Fruit fly (Drosophila melanogaster) whole organism, embryonic: ENCODE results near the gene MCTS1.

Experiments used
- Ada2b ChIP-seq: fragments of 200-800 bp; sonication (Bioruptor generic); IDR thresholded peaks from 2 replicates; pipeline ENCODE4 v1.3.6; 2022; ENCODE audit warnings: missing biosample characterization, missing genetic modification characterization
- BtbVII ChIP-seq: fragments of 200-800 bp; sonication (Bioruptor generic); optimal IDR thresholded peaks from 3 replicates; lab custom pipeline; 2017; ENCODE audit warnings: missing biosample characterization, mild to moderate bottlenecking, missing genetic modification characterization
- CG10274 ChIP-seq: fragments of 200-800 bp; sonication (Bioruptor generic); optimal IDR thresholded peaks from 3 replicates; lab custom pipeline; 2017; ENCODE audit warnings: missing biosample characterization, mild to moderate bottlenecking, missing genetic modification characterization
- CG10366 ChIP-seq: fragments of 200-800 bp; sonication (Bioruptor generic); IDR thresholded peaks from 2 replicates; pipeline ENCODE4 v1.3.6; 2022; ENCODE audit warnings: missing biosample characterization, missing genetic modification characterization
- CG12071 ChIP-seq: fragments of 200-800 bp; sonication (Bioruptor generic); optimal IDR thresholded peaks from 3 replicates; lab custom pipeline; 2018; ENCODE audit warnings: missing biosample characterization, mild to moderate bottlenecking, missing genetic modification characterization
- CG13296 ChIP-seq: fragments of 200-800 bp; sonication (Bioruptor generic); optimal IDR thresholded peaks from 3 replicates; lab custom pipeline; 2018; ENCODE audit warnings: missing biosample characterization, mild to moderate bottlenecking, missing genetic modification characterization
- CG14710 ChIP-seq: fragments of 200-800 bp; sonication (Bioruptor generic); optimal IDR thresholded peaks from 3 replicates; lab custom pipeline; 2019; ENCODE audit warnings: missing biosample characterization, mild to moderate bottlenecking, missing genetic modification characterization, moderate library complexity
- CG17359 ChIP-seq: fragments of 200-800 bp; sonication (Bioruptor generic); optimal IDR thresholded peaks from 3 replicates; lab custom pipeline; 2018; ENCODE audit warnings: missing biosample characterization, mild to moderate bottlenecking, missing genetic modification characterization, moderate library complexity
- CG18011 ChIP-seq: fragments of 200-800 bp; sonication (Bioruptor generic); optimal IDR thresholded peaks from 2 replicates; lab custom pipeline; 2017; ENCODE audit warnings: missing biosample characterization, missing genetic modification characterization, mild to moderate bottlenecking, moderate library complexity, missing genotype
- CG18262 ChIP-seq: fragments of 200-800 bp; optimal IDR thresholded peaks from 3 replicates; lab custom pipeline; 2019; ENCODE audit warnings: missing biosample characterization, mild to moderate bottlenecking, missing genetic modification characterization, moderate library complexity
- CG18599 ChIP-seq: fragments of 200-800 bp; sonication (Bioruptor generic); optimal IDR thresholded peaks from 3 replicates; lab custom pipeline; 2017; ENCODE audit warnings: missing biosample characterization, missing genetic modification characterization, mild to moderate bottlenecking, moderate library complexity, missing genetic modification reagents
- CG2120 ChIP-seq: fragments of 200-800 bp; sonication (Bioruptor generic); optimal IDR thresholded peaks from 3 replicates; lab custom pipeline; 2016; ENCODE audit warnings: missing biosample characterization, missing genetic modification characterization
- CG33213 ChIP-seq: fragments of 200-800 bp; sonication (Bioruptor generic); optimal IDR thresholded peaks from 3 replicates; lab custom pipeline; 2016; ENCODE audit warnings: missing biosample characterization, missing genetic modification characterization
- CG4707 ChIP-seq: fragments of 200-800 bp; sonication (Bioruptor generic); optimal IDR thresholded peaks from 2 replicates; lab custom pipeline; 2018; ENCODE audit warnings: missing biosample characterization, mild to moderate bottlenecking, missing genetic modification characterization, moderate library complexity
- CG4854 ChIP-seq: fragments of 200-800 bp; sonication (Bioruptor generic); optimal IDR thresholded peaks from 2 replicates; lab custom pipeline; 2016; ENCODE audit warnings: missing biosample characterization, missing genetic modification characterization, inconsistent platforms
- CG5180 ChIP-seq: fragments of 200-800 bp; sonication (Bioruptor generic); optimal IDR thresholded peaks from 3 replicates; lab custom pipeline; 2017; ENCODE audit warnings: missing biosample characterization, missing genetic modification characterization, mild to moderate bottlenecking, moderate library complexity, missing genetic modification reagents
- CG9609 ChIP-seq: fragments of 200-800 bp; sonication (Bioruptor generic); optimal IDR thresholded peaks from 3 replicates; lab custom pipeline; 2016; ENCODE audit warnings: missing biosample characterization, missing genetic modification characterization
- Camta ChIP-seq: fragments of 200-800 bp; sonication (Bioruptor generic); optimal IDR thresholded peaks from 2 replicates; lab custom pipeline; 2016; ENCODE audit warnings: missing biosample characterization, missing genetic modification characterization
- Dll ChIP-seq: fragments of 200-800 bp; sonication (Bioruptor generic); IDR thresholded peaks from 4 replicates; pipeline ENCODE4 v1.3.6; 2022; ENCODE audit warnings: missing biosample characterization, missing genetic modification characterization; ENCODE audit not compliant: partially characterized antibody
- E2f1 ChIP-seq: fragments of 200-800 bp; sonication (Bioruptor generic); IDR thresholded peaks from 2 replicates; pipeline ENCODE4 v1.3.6; 2022; ENCODE audit warnings: missing biosample characterization, missing genetic modification characterization
- ERR ChIP-seq: fragments of 200-800 bp; sonication (Bioruptor generic); optimal IDR thresholded peaks from 2 replicates; lab custom pipeline; 2016; ENCODE audit warnings: missing biosample characterization, missing genetic modification characterization
- Eip74EF ChIP-seq, 2 experiments: fragments of 200-800 bp in 1 of 2; fragments of >200 bp in 1 of 2; sonication (Bioruptor generic) in 1 of 2; optimal IDR thresholded peaks; 2 replicates each; lab custom pipeline; 2017 to 2019; ENCODE audit warnings: missing biosample characterization in 2 of 2, missing genetic modification characterization in 2 of 2, mild to moderate bottlenecking in 1 of 2, moderate library complexity in 1 of 2
- Gug ChIP-seq: fragments of 200-800 bp; sonication (Bioruptor generic); IDR thresholded peaks from 4 replicates; pipeline ENCODE4 v1.3.6; 2022; ENCODE audit warnings: missing biosample characterization, missing genetic modification characterization
- Lim3 ChIP-seq: fragments of 200-800 bp; sonication (Bioruptor generic); IDR thresholded peaks from 2 replicates; pipeline ENCODE4 v1.3.6; 2022; ENCODE audit warnings: missing biosample characterization, missing genetic modification characterization
- MTF-1 ChIP-seq: fragments of 200-800 bp; sonication (Bioruptor generic); optimal IDR thresholded peaks from 2 replicates; lab custom pipeline; 2018; ENCODE audit warnings: missing biosample characterization, mild to moderate bottlenecking, missing genetic modification characterization, borderline replicate concordance
- Max ChIP-seq: fragments of 200-800 bp; sonication (Bioruptor generic); optimal IDR thresholded peaks from 2 replicates; lab custom pipeline; 2016; ENCODE audit warnings: missing biosample characterization, mild to moderate bottlenecking, missing genetic modification characterization
- Meics ChIP-seq: fragments of 200-800 bp; sonication (Bioruptor generic); optimal IDR thresholded peaks from 2 replicates; lab custom pipeline; 2017; ENCODE audit warnings: missing biosample characterization, mild to moderate bottlenecking, missing genetic modification characterization
- NfI ChIP-seq: fragments of 200-800 bp; sonication (Bioruptor generic); optimal IDR thresholded peaks from 3 replicates; lab custom pipeline; 2018; ENCODE audit warnings: missing biosample characterization, mild to moderate bottlenecking, missing genetic modification characterization, moderate library complexity
- Oaz ChIP-seq: fragments of 200-800 bp; sonication (Bioruptor generic); IDR thresholded peaks from 2 replicates; pipeline ENCODE4 v1.3.6; 2022; ENCODE audit warnings: missing biosample characterization, missing genetic modification characterization
- Ptx1 ChIP-seq: fragments of 200-800 bp; sonication (Bioruptor generic); IDR thresholded peaks from 2 replicates; pipeline ENCODE4 v1.3.6; 2022; ENCODE audit warnings: missing biosample characterization, missing genetic modification characterization
- Ravus ChIP-seq: fragments of 200-800 bp; sonication (Bioruptor generic); IDR thresholded peaks from 2 replicates; pipeline ENCODE4 v1.3.6; 2022; ENCODE audit warnings: missing biosample characterization, missing genetic modification characterization
- Stat92E ChIP-seq, 3 experiments: fragments of >200 bp in 2 of 3; fragments of 200-800 bp in 1 of 3; sonication (Bioruptor generic) in 1 of 3; optimal IDR thresholded peaks; 2 replicates each; lab custom pipeline; 2017 to 2019; ENCODE audit warnings: missing biosample characterization in 3 of 3, missing genetic modification characterization in 3 of 3, mild to moderate bottlenecking in 1 of 3, moderate library complexity in 1 of 3
- TFAM ChIP-seq: fragments of 200-800 bp; sonication (Bioruptor generic); optimal IDR thresholded peaks from 2 replicates; lab custom pipeline; 2017; ENCODE audit warnings: missing biosample characterization, missing genetic modification characterization, inconsistent platforms
- Taf1 ChIP-seq: fragments of 200-800 bp; sonication (Bioruptor generic); IDR thresholded peaks from 2 replicates; pipeline ENCODE4 v1.3.6; 2022; ENCODE audit warnings: missing biosample characterization, missing genetic modification characterization
- Tbp ChIP-seq: fragments of >200 bp; optimal IDR thresholded peaks from 2 replicates; lab custom pipeline; 2018; ENCODE audit warnings: missing biosample characterization, missing genetic modification characterization
- Trl ChIP-seq, 3 experiments: fragments of >200 bp in 2 of 3; fragments of 200-800 bp in 1 of 3; sonication (Bioruptor generic) in 1 of 3; optimal IDR thresholded peaks; 2 replicates in 1 of 3; 3 replicates in 2 of 3; lab custom pipeline; 2016 to 2017; ENCODE audit warnings: missing biosample characterization in 1 of 3, missing genetic modification characterization in 1 of 3
- Xrp1 ChIP-seq: fragments of 200-800 bp; sonication (Bioruptor generic); IDR thresholded peaks from 2 replicates; pipeline ENCODE4 v1.3.6; 2022; ENCODE audit warnings: missing biosample characterization, missing genetic modification characterization
- bbx ChIP-seq: fragments of 200-800 bp; sonication (Bioruptor generic); IDR thresholded peaks from 2 replicates; pipeline ENCODE4 v1.3.6; 2022; ENCODE audit warnings: missing biosample characterization, missing genetic modification characterization; ENCODE audit not compliant: partially characterized antibody
- danr ChIP-seq: fragments of 200-800 bp; sonication (Bioruptor generic); IDR thresholded peaks from 2 replicates; pipeline ENCODE4 v1.3.6; 2022; ENCODE audit warnings: missing biosample characterization, missing genetic modification characterization
- dati ChIP-seq: fragments of 200-800 bp; sonication (Bioruptor generic); IDR thresholded peaks from 2 replicates; pipeline ENCODE4 v1.3.6; 2022; ENCODE audit warnings: missing biosample characterization, missing genetic modification characterization
- dmrt11E ChIP-seq: fragments of 200-800 bp; sonication (Bioruptor generic); optimal IDR thresholded peaks from 3 replicates; lab custom pipeline; 2018; ENCODE audit warnings: missing biosample characterization, mild to moderate bottlenecking, missing genetic modification characterization, moderate library complexity
- grn ChIP-seq: fragments of 200-800 bp; sonication (Bioruptor generic); optimal IDR thresholded peaks from 3 replicates; lab custom pipeline; 2017; ENCODE audit warnings: missing biosample characterization, missing genetic modification characterization
- jigr1 ChIP-seq: fragments of 200-800 bp; sonication (Bioruptor generic); IDR thresholded peaks from 3 replicates; pipeline ENCODE4 v1.3.6; 2022; ENCODE audit warnings: missing biosample characterization, missing genetic modification characterization
- pb ChIP-seq: fragments of 200-800 bp; sonication (Bioruptor generic); optimal IDR thresholded peaks from 3 replicates; lab custom pipeline; 2016; ENCODE audit warnings: missing biosample characterization, missing genetic modification characterization
- ranshi ChIP-seq: fragments of 200-800 bp; sonication (Bioruptor generic); IDR thresholded peaks from 2 replicates; pipeline ENCODE4 v1.3.6; 2022; ENCODE audit warnings: missing biosample characterization, missing genetic modification characterization
- sim ChIP-seq: fragments of 200-800 bp; sonication (Bioruptor generic); IDR thresholded peaks from 2 replicates; pipeline ENCODE4 v1.3.6; 2022; ENCODE audit warnings: missing biosample characterization, missing genetic modification characterization
- sna ChIP-seq: fragments of 200-800 bp; sonication (Bioruptor generic); IDR thresholded peaks from 2 replicates; pipeline ENCODE4 v1.3.6; 2022; ENCODE audit warnings: missing biosample characterization, missing genetic modification characterization; ENCODE audit not compliant: partially characterized antibody
- ttk ChIP-seq: fragments of 200-800 bp; sonication (Bioruptor generic); IDR thresholded peaks from 2 replicates; pipeline ENCODE4 v2.1.2; 2022; ENCODE audit warnings: missing biosample characterization, missing genetic modification characterization
- wek ChIP-seq: fragments of 200-800 bp; sonication (Bioruptor generic); optimal IDR thresholded peaks from 3 replicates; lab custom pipeline; 2018; ENCODE audit warnings: missing biosample characterization, mild to moderate bottlenecking, missing genetic modification characterization, moderate library complexity

The MCTS1 gene

dm6 chrX:6067281-6068008 is 29.8 kb downstream of the MCTS1 start, which contains the start of gene CG5928 (continued):
- TF ChIP-seq ERR (GFP tag; lab: Kevin White, UChicago) (no peak), wek (GFP tag; lab: Kevin White, UChicago) (no peak), Taf1 (GFP tag; lab: Robert Waterston, UW) (no peak), jigr1 (GFP tag; lab: Robert Waterston, UW) (no peak), E2f1 (GFP tag; lab: Robert Waterston, UW) (peak; percentile 21; the same call in 1 of the 2 replicates), bbx (no peak), CG10274 (GFP tag; lab: Kevin White, UChicago) (peak; percentile 92), Tbp (GFP tag; lab: Kevin White, UChicago) (no peak), CG18262 (tag; lab: Kevin White, UChicago) (peak; percentile 40), Stat92E (GFP tag; optimal IDR thresholded peaks at IDR 0.05; lab: Kevin White, UChicago) (no peak), CG9609 (GFP tag; lab: Kevin White, UChicago) (no peak), TFAM (GFP tag; lab: Kevin White, UChicago) (no peak), CG10366 (GFP tag; lab: Robert Waterston, UW) (peak; percentile 14; the same call in 1 of the 2 replicates), Eip74EF (GFP tag; optimal IDR thresholded peaks at IDR 0.05; lab: Kevin White, UChicago) (no peak), CG18599 (GFP tag; lab: Kevin White, UChicago) (no peak), Ptx1 (peak; percentile 54), dmrt11E (no peak), NfI (GFP tag; lab: Kevin White, UChicago) (peak; percentile 7), CG4707 (GFP tag; lab: Kevin White, UChicago) (no peak), danr (GFP tag; lab: Robert Waterston, UW) (no peak), CG12071 (GFP tag; lab: Kevin White, UChicago) (no peak), CG17359 (tag; lab: Kevin White, UChicago) (peak; percentile 63), sna (GFP tag; lab: Robert Waterston, UW) (no peak), grn (GFP tag; lab: Kevin White, UChicago) (no peak), MTF-1 (GFP tag; lab: Kevin White, UChicago) (no peak), Meics (GFP tag; lab: Kevin White, UChicago) (peak; percentile 51), CG14710 (tag; lab: Kevin White, UChicago) (no peak), ttk (GFP tag; lab: Robert Waterston, UW) (no peak), CG5180 (GFP tag; lab: Kevin White, UChicago) (peak; percentile 48), Gug (GFP tag; lab: Robert Waterston, UW) (no peak), pb (GFP tag; lab: Kevin White, UChicago) (no peak), Ravus (no peak), dati (no peak), ranshi (GFP tag; lab: Robert Waterston, UW) (0 out of 2 replicates have a peak, but pooled peaks have one; percentile 14), Dll (no peak), CG4854 (GFP tag; lab: Kevin White, UChicago) (no peak), BtbVII (GFP tag; lab: Kevin White, UChicago) (peak; percentile 13), CG18011 (GFP tag; lab: Kevin White, UChicago) (no peak), Camta (no peak), Oaz (GFP tag; lab: Robert Waterston, UW) (no peak), CG2120 (GFP tag; lab: Kevin White, UChicago) (no peak), CG13296 (peak; percentile 39), sim (GFP tag; lab: Robert Waterston, UW) (no peak), Ada2b (GFP tag; lab: Robert Waterston, UW) (peak; percentile 43; the same call in 1 of the 2 replicates), Xrp1 (GFP tag; lab: Robert Waterston, UW) (no peak), CG33213 (GFP tag; lab: Kevin White, UChicago) (no peak), Lim3 (GFP tag; lab: Robert Waterston, UW) (no peak), Max (GFP tag; lab: Kevin White, UChicago) (peak; percentile 8), Trl (optimal IDR thresholded peaks at IDR 0.05; lab: Kevin White, UChicago) (no peak), Trl (GFP tag; optimal IDR thresholded peaks at IDR 0.05; lab: Kevin White, UChicago) (no peak)
